Fruit fly (Drosophila melanogaster) whole organism, embryonic: Measurements from ENCODE around the gene Jhbp3.

Source experiments
- Antp ChIP-seq: fragments of 200-800 bp; sonication (Bioruptor generic); optimal IDR thresholded peaks from 3 replicates; lab custom pipeline; 2016; ENCODE audit warnings: missing biosample characterization, missing genetic modification characterization
- B-H2 ChIP-seq: fragments of 200-800 bp; sonication (Bioruptor generic); optimal IDR thresholded peaks from 2 replicates; lab custom pipeline; 2018; ENCODE audit warnings: missing biosample characterization, mild to moderate bottlenecking, missing genetic modification characterization
- Blimp-1 ChIP-seq: fragments of 200-800 bp; sonication (Bioruptor generic); optimal IDR thresholded peaks from 3 replicates; lab custom pipeline; 2018; ENCODE audit warnings: missing biosample characterization, missing genetic modification characterization, mild to moderate bottlenecking, moderate library complexity, missing genetic modification reagents
- CG11398 ChIP-seq: fragments of 200-800 bp; sonication (Bioruptor generic); optimal IDR thresholded peaks from 2 replicates; lab custom pipeline; 2016; ENCODE audit warnings: missing biosample characterization, missing genetic modification characterization
- CG12769 ChIP-seq: fragments of 200-800 bp; sonication (Bioruptor generic); optimal IDR thresholded peaks from 2 replicates; lab custom pipeline; 2019; ENCODE audit warnings: missing biosample characterization, mild to moderate bottlenecking, missing genetic modification characterization, moderate library complexity
- CG13296 ChIP-seq: fragments of 200-800 bp; sonication (Bioruptor generic); optimal IDR thresholded peaks from 3 replicates; lab custom pipeline; 2018; ENCODE audit warnings: missing biosample characterization, mild to moderate bottlenecking, missing genetic modification characterization
- CG13424 ChIP-seq: fragments of 200-800 bp; sonication (Bioruptor generic); optimal IDR thresholded peaks from 2 replicates; lab custom pipeline; 2019; ENCODE audit warnings: missing biosample characterization, mild to moderate bottlenecking, missing genetic modification characterization, moderate library complexity
- CG15514 ChIP-seq: fragments of 200-800 bp; sonication (Bioruptor generic); optimal IDR thresholded peaks from 3 replicates; lab custom pipeline; 2017; ENCODE audit warnings: missing biosample characterization, missing genetic modification characterization, mild to moderate bottlenecking, moderate library complexity, missing genetic modification reagents
- CG15601 ChIP-seq: fragments of 200-800 bp; sonication (Bioruptor generic); optimal IDR thresholded peaks from 3 replicates; lab custom pipeline; 2019; ENCODE audit warnings: missing biosample characterization, mild to moderate bottlenecking, missing genetic modification characterization, moderate library complexity
- CG1603 ChIP-seq: fragments of 200-800 bp; sonication (Bioruptor generic); optimal IDR thresholded peaks from 2 replicates; lab custom pipeline; 2019; ENCODE audit warnings: missing biosample characterization, mild to moderate bottlenecking, missing genetic modification characterization, moderate library complexity
- CG17359 ChIP-seq: fragments of 200-800 bp; sonication (Bioruptor generic); optimal IDR thresholded peaks from 3 replicates; lab custom pipeline; 2018; ENCODE audit warnings: missing biosample characterization, mild to moderate bottlenecking, missing genetic modification characterization, moderate library complexity
- CG18599 ChIP-seq: fragments of 200-800 bp; sonication (Bioruptor generic); optimal IDR thresholded peaks from 3 replicates; lab custom pipeline; 2017; ENCODE audit warnings: missing biosample characterization, missing genetic modification characterization, mild to moderate bottlenecking, moderate library complexity, missing genetic modification reagents
- CG2202 ChIP-seq: fragments of 200-800 bp; sonication (Bioruptor generic); optimal IDR thresholded peaks from 2 replicates; lab custom pipeline; 2018; ENCODE audit warnings: missing biosample characterization, mild to moderate bottlenecking, missing genetic modification characterization
- CG30020 ChIP-seq: fragments of 200-800 bp; optimal IDR thresholded peaks from 2 replicates; lab custom pipeline; 2019; ENCODE audit warnings: missing biosample characterization, mild to moderate bottlenecking, missing genetic modification characterization, moderate library complexity
- CG33213 ChIP-seq: fragments of 200-800 bp; sonication (Bioruptor generic); optimal IDR thresholded peaks from 3 replicates; lab custom pipeline; 2016; ENCODE audit warnings: missing biosample characterization, missing genetic modification characterization
- CG3407 ChIP-seq: fragments of 200-800 bp; sonication (Bioruptor generic); optimal IDR thresholded peaks from 2 replicates; lab custom pipeline; 2018; ENCODE audit warnings: missing biosample characterization, mild to moderate bottlenecking, missing genetic modification characterization
- CG4360 ChIP-seq: fragments of 200-800 bp; sonication (Bioruptor generic); IDR thresholded peaks from 2 replicates; pipeline ENCODE4 v1.3.6; 2022; ENCODE audit warnings: missing biosample characterization, missing genetic modification characterization
- CG4820 ChIP-seq: fragments of 200-800 bp; sonication (Bioruptor generic); optimal IDR thresholded peaks from 3 replicates; lab custom pipeline; 2016; ENCODE audit warnings: missing biosample characterization, missing genetic modification characterization
- CG7839 ChIP-seq: fragments of 200-800 bp; sonication (Bioruptor generic); optimal IDR thresholded peaks from 3 replicates; lab custom pipeline; 2018; ENCODE audit warnings: missing biosample characterization, mild to moderate bottlenecking, missing genetic modification characterization, moderate library complexity
- CG7928 ChIP-seq: fragments of 200-800 bp; sonication (Bioruptor generic); optimal IDR thresholded peaks from 2 replicates; lab custom pipeline; 2017; ENCODE audit warnings: missing biosample characterization, mild to moderate bottlenecking, missing genetic modification characterization
- CG8359 ChIP-seq: fragments of 200-800 bp; sonication (Bioruptor generic); optimal IDR thresholded peaks from 2 replicates; lab custom pipeline; 2017; ENCODE audit warnings: missing biosample characterization, mild to moderate bottlenecking, missing genetic modification characterization, borderline replicate concordance
- CG8924 ChIP-seq: fragments of 200-800 bp; optimal IDR thresholded peaks from 3 replicates; lab custom pipeline; 2019; ENCODE audit warnings: missing biosample characterization, mild to moderate bottlenecking, missing genetic modification characterization, moderate library complexity
- CHES-1-like ChIP-seq: fragments of 200-800 bp; sonication (Bioruptor generic); optimal IDR thresholded peaks from 2 replicates; lab custom pipeline; 2016; ENCODE audit warnings: missing biosample characterization, missing genetic modification characterization
- Camta ChIP-seq: fragments of 200-800 bp; sonication (Bioruptor generic); optimal IDR thresholded peaks from 2 replicates; lab custom pipeline; 2016; ENCODE audit warnings: missing biosample characterization, missing genetic modification characterization
- CoRest ChIP-seq: fragments of 200-800 bp; sonication (Bioruptor generic); optimal IDR thresholded peaks from 3 replicates; lab custom pipeline; 2018; ENCODE audit warnings: missing biosample characterization, mild to moderate bottlenecking, missing genetic modification characterization, moderate library complexity
- Gug ChIP-seq: fragments of 200-800 bp; sonication (Bioruptor generic); IDR thresholded peaks from 4 replicates; pipeline ENCODE4 v1.3.6; 2022; ENCODE audit warnings: missing biosample characterization, missing genetic modification characterization
- H15 ChIP-seq: fragments of 200-800 bp; sonication (Bioruptor generic); IDR thresholded peaks from 3 replicates; pipeline ENCODE4 v1.3.6; 2022; ENCODE audit warnings: missing biosample characterization, missing genetic modification characterization
- Lpt ChIP-seq: fragments of >200 bp; optimal IDR thresholded peaks from 2 replicates; lab custom pipeline; 2018; ENCODE audit warnings: missing biosample characterization, missing genetic modification characterization
- MBD-R2 ChIP-seq: fragments of 200-800 bp; sonication (Bioruptor generic); IDR thresholded peaks from 2 replicates; pipeline ENCODE4 v1.3.6; 2022; ENCODE audit warnings: missing biosample characterization, missing genetic modification characterization
- Nf-YC ChIP-seq: fragments of 200-800 bp; optimal IDR thresholded peaks from 3 replicates; lab custom pipeline; 2019; ENCODE audit warnings: missing biosample characterization, mild to moderate bottlenecking, missing genetic modification characterization, moderate library complexity
- YL-1 ChIP-seq: fragments of 200-800 bp; sonication (Bioruptor generic); optimal IDR thresholded peaks from 3 replicates; lab custom pipeline; 2017; ENCODE audit warnings: missing biosample characterization, mild to moderate bottlenecking, missing genetic modification characterization
- ase ChIP-seq: fragments of 200-800 bp; sonication (Bioruptor generic); IDR thresholded peaks from 3 replicates; pipeline ENCODE4 v1.3.6; 2022; ENCODE audit warnings: missing biosample characterization, missing genetic modification characterization
- az2 ChIP-seq: fragments of 200-800 bp; sonication (Bioruptor generic); optimal IDR thresholded peaks from 3 replicates; lab custom pipeline; 2016; ENCODE audit warnings: missing biosample characterization, missing genetic modification characterization
- chif ChIP-seq, 2 experiments: fragments of 200-800 bp; sonication (Bioruptor generic); optimal IDR thresholded peaks; 3 replicates each; lab custom pipeline; 2016; ENCODE audit warnings: missing biosample characterization in 2 of 2, missing genetic modification characterization in 2 of 2
- chn ChIP-seq: fragments of 200-800 bp; sonication (Bioruptor generic); optimal IDR thresholded peaks from 2 replicates; lab custom pipeline; 2016; ENCODE audit warnings: missing biosample characterization, missing genetic modification characterization
- crp ChIP-seq, 2 experiments: fragments of 200-800 bp; sonication (Bioruptor generic); optimal IDR thresholded peaks; 2 replicates in 1 of 2; 3 replicates in 1 of 2; lab custom pipeline; 2017; ENCODE audit warnings: missing biosample characterization in 2 of 2, missing genetic modification characterization in 2 of 2, mild to moderate bottlenecking in 1 of 2, moderate library complexity in 1 of 2
- dm ChIP-seq: fragments of 200-800 bp; sonication (Bioruptor generic); optimal IDR thresholded peaks from 3 replicates; lab custom pipeline; 2016; ENCODE audit warnings: missing biosample characterization, missing genetic modification characterization
- dpn ChIP-seq, 2 experiments: fragments of 200-800 bp; sonication (Bioruptor generic); optimal IDR thresholded peaks; 3 replicates each; lab custom pipeline; 2016; ENCODE audit warnings: missing biosample characterization in 2 of 2, missing genetic modification characterization in 2 of 2
- en ChIP-seq: fragments of 200-800 bp; sonication (Bioruptor generic); optimal IDR thresholded peaks from 2 replicates; lab custom pipeline; 2016; ENCODE audit warnings: missing biosample characterization, missing genetic modification characterization
- eve ChIP-seq, 2 experiments: fragments of >200 bp; optimal IDR thresholded peaks; 2 replicates each; lab custom pipeline; 2017; ENCODE audit warnings: missing biosample characterization in 2 of 2, missing genetic modification characterization in 2 of 2
- fd3F ChIP-seq: fragments of 200-800 bp; sonication (Bioruptor generic); optimal IDR thresholded peaks from 2 replicates; lab custom pipeline; 2018; ENCODE audit warnings: missing biosample characterization, mild to moderate bottlenecking, missing genetic modification characterization, moderate library complexity
- ftz-f1 ChIP-seq: fragments of 200-800 bp; sonication (Bioruptor generic); optimal IDR thresholded peaks from 2 replicates; lab custom pipeline; 2016; ENCODE audit warnings: missing biosample characterization, missing genetic modification characterization
- gfzf ChIP-seq: fragments of 200-800 bp; sonication (Bioruptor generic); optimal IDR thresholded peaks from 2 replicates; lab custom pipeline; 2016; ENCODE audit warnings: missing biosample characterization, mild to moderate bottlenecking, missing genetic modification characterization, moderate library complexity
- grn ChIP-seq: fragments of 200-800 bp; sonication (Bioruptor generic); optimal IDR thresholded peaks from 3 replicates; lab custom pipeline; 2017; ENCODE audit warnings: missing biosample characterization, missing genetic modification characterization
- gsb-n ChIP-seq: fragments of 200-800 bp; sonication (Bioruptor generic); optimal IDR thresholded peaks from 3 replicates; lab custom pipeline; 2018; ENCODE audit warnings: missing biosample characterization, mild to moderate bottlenecking, missing genetic modification characterization
- insv ChIP-seq, 2 experiments: fragments of 200-800 bp; sonication (Bioruptor generic); optimal IDR thresholded peaks; 3 replicates each; lab custom pipeline; 2016 to 2018; ENCODE audit warnings: missing biosample characterization in 2 of 2, missing genetic modification characterization in 2 of 2
- lilli ChIP-seq: fragments of 200-800 bp; sonication (Bioruptor generic); optimal IDR thresholded peaks from 3 replicates; lab custom pipeline; 2016; ENCODE audit warnings: missing biosample characterization, missing genetic modification characterization
- onecut ChIP-seq: fragments of 200-800 bp; sonication (Bioruptor generic); IDR thresholded peaks from 2 replicates; pipeline ENCODE4 v1.3.6; 2022; ENCODE audit warnings: missing biosample characterization, missing genetic modification characterization
- pho ChIP-seq: fragments of 200-800 bp; sonication (Bioruptor generic); optimal IDR thresholded peaks from 2 replicates; lab custom pipeline; 2016; ENCODE audit warnings: missing biosample characterization, missing genetic modification characterization
- zf30C ChIP-seq: fragments of 200-800 bp; sonication (Bioruptor generic); optimal IDR thresholded peaks from 3 replicates; lab custom pipeline; 2018; ENCODE audit warnings: missing biosample characterization, mild to moderate bottlenecking, missing genetic modification characterization

Gene Jhbp3

DNA sequence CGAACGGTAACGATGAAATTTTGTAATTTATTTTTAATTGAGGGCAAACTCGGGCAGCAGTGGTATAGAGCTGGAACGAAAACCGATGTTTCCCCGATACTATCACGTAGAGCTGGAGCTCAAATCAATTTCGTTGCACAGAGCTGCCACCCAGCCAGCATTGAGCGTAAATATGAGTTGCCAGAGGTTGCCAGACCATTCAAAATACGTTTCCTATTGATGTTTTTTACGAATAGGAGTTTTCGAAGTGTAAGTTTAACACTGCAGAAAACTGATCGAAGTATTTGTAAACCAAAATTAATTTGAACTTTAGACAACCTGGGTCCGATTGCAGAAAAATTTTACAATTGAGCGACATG is 2.5 kb downstream of the Jhbp3 start, which contains the start of gene Ubc6 (continued):
- peak; percentile 69 for TF ChIP-seq CoRest (tag; lab: Kevin White, UChicago)
- TF ChIP-seq Antp (GFP tag; lab: Kevin White, UChicago): peak; percentile 89
- peak; percentile 19 for TF ChIP-seq CG3407 (GFP tag; lab: Kevin White, UChicago)
- TF ChIP-seq CG8924 (tag; lab: Kevin White, UChicago): peak; percentile 63
- TF ChIP-seq onecut (GFP tag; lab: Robert Waterston, UW): peak; percentile 90
- peak; percentile 84 for TF ChIP-seq CHES-1-like (GFP tag; lab: Kevin White, UChicago)
- TF ChIP-seq Camta (GFP tag; lab: Kevin White, UChicago): peak; percentile 63
- no peak for TF ChIP-seq CG13296 (GFP tag; lab: Kevin White, UChicago)
- peak; percentile 51 for TF ChIP-seq CG7928 (GFP tag; lab: Kevin White, UChicago)
- peak; percentile 64 for TF ChIP-seq B-H2
- TF ChIP-seq Blimp-1 (GFP tag; lab: Kevin White, UChicago): peak; percentile 47
- TF ChIP-seq CG15601 (tag; lab: Kevin White, UChicago): peak; percentile 63
- TF ChIP-seq CG7839 (tag; lab: Kevin White, UChicago): peak; percentile 48
- TF ChIP-seq ftz-f1 (GFP tag; lab: Kevin White, UChicago): peak; percentile 79
- peak; percentile 74 for TF ChIP-seq lilli (GFP tag; lab: Kevin White, UChicago)
- peak; percentile 48 for TF ChIP-seq CG17359 (tag; lab: Kevin White, UChicago)
- TF ChIP-seq H15: no peak
- TF ChIP-seq dm (GFP tag; lab: Kevin White, UChicago): peak; percentile 75
- TF ChIP-seq gfzf: peak; percentile 74
- TF ChIP-seq insv (GFP tag; optimal IDR thresholded peaks at IDR 0.05; lab: Kevin White, UChicago): peak in 1 of 2 experiments; percentile 58
- peak; percentile 42 for TF ChIP-seq Nf-YC (tag; lab: Kevin White, UChicago)
- peak; percentile 87 for TF ChIP-seq Gug
- peak; percentile 85 for TF ChIP-seq chn (GFP tag; lab: Kevin White, UChicago)
- peak; percentile 85 for TF ChIP-seq zf30C (GFP tag; lab: Kevin White, UChicago)
- TF ChIP-seq ase: no peak
- peak; percentile 83 for TF ChIP-seq pho (GFP tag; lab: Kevin White, UChicago)
- peak; percentile 94 for TF ChIP-seq CG1603 (tag; lab: Kevin White, UChicago)
- TF ChIP-seq eve (GFP tag; optimal IDR thresholded peaks at IDR 0.05; lab: Kevin White, UChicago): no peak
- peak; percentile 65 for TF ChIP-seq grn (GFP tag; lab: Kevin White, UChicago)
- no peak for TF ChIP-seq Lpt (GFP tag; lab: Kevin White, UChicago)
- TF ChIP-seq fd3F: peak; percentile 6
- peak; percentile 95 for TF ChIP-seq CG33213 (GFP tag; lab: Kevin White, UChicago)
- peak; percentile 44 for TF ChIP-seq CG11398 (GFP tag; lab: Kevin White, UChicago)
- peak in 1 of 2 experiments; percentile 31 for TF ChIP-seq crp (GFP tag; optimal IDR thresholded peaks at IDR 0.05; lab: Kevin White, UChicago)
- peak; percentile 59 for TF ChIP-seq CG18599
- no peak for TF ChIP-seq MBD-R2 (GFP tag; lab: Robert Waterston, UW)
- peak; percentile 59 for TF ChIP-seq YL-1 (GFP tag; lab: Kevin White, UChicago)
- TF ChIP-seq CG13424 (tag; lab: Kevin White, UChicago): peak; percentile 59
- TF ChIP-seq CG2202 (tag; lab: Kevin White, UChicago): peak; percentile 1
- peak; percentile 64 for TF ChIP-seq gsb-n (tag; lab: Kevin White, UChicago)
- peak; percentile 21 for TF ChIP-seq en (GFP tag; lab: Kevin White, UChicago)
- peak; percentile 48 for TF ChIP-seq CG4820 (GFP tag; lab: Kevin White, UChicago)
- no peak for TF ChIP-seq CG8359 (GFP tag; lab: Kevin White, UChicago)
- TF ChIP-seq CG30020: peak; percentile 73
- peak; percentile 75 for TF ChIP-seq CG12769
- TF ChIP-seq chif (GFP tag; optimal IDR thresholded peaks at IDR 0.05; lab: Kevin White, UChicago): peak; percentile 22 to 81
- TF ChIP-seq CG4360: no peak
- TF ChIP-seq dpn (GFP tag; optimal IDR thresholded peaks at IDR 0.05; lab: Kevin White, UChicago): peak; percentile 70 to 84
- peak; percentile 38 for TF ChIP-seq az2 (GFP tag; lab: Kevin White, UChicago)
- TF ChIP-seq CG15514 (GFP tag; lab: Kevin White, UChicago): peak; percentile 88
